Worm (Caenorhabditis elegans) whole organism, L1 larva: ENCODE results near the gene R03A10.5.
A peak's percentile ranks its signal among the peaks of the same experiment; 100 is the strongest.

Experiments
- C04F5.9 ChIP-seq: sonication (generic microtip); optimal IDR thresholded peaks from 2 replicates; lab custom pipeline; 2016; ENCODE audit warnings: missing genetic modification characterization, missing compliant biosample characterization
- C34B4.2 ChIP-seq: sonication (generic microtip); optimal IDR thresholded peaks from 2 replicates; lab custom pipeline; 2017; ENCODE audit warnings: mild to moderate bottlenecking, missing genetic modification characterization, missing compliant biosample characterization
- F16B12.6 ChIP-seq: fragments of 150-350 bp; optimal IDR thresholded peaks from 2 replicates; lab custom pipeline; 2014; ENCODE audit warnings: missing biosample characterization, missing genetic modification characterization
- aly-2 ChIP-seq: fragments of 150-350 bp; optimal IDR thresholded peaks from 2 replicates; lab custom pipeline; 2014; ENCODE audit warnings: missing biosample characterization, missing genetic modification characterization
- blmp-1 ChIP-seq: fragments of 150-350 bp; optimal IDR thresholded peaks from 2 replicates; lab custom pipeline; 2014; ENCODE audit warnings: missing biosample characterization, missing genetic modification characterization
- ceh-8 ChIP-seq: fragments of 200-800 bp; sonication (Bioruptor generic); optimal IDR thresholded peaks from 2 replicates; lab custom pipeline; 2018; ENCODE audit warnings: mild to moderate bottlenecking, missing genetic modification characterization, moderate library complexity, missing compliant biosample characterization
- ceh-88 ChIP-seq: fragments of 200-800 bp; sonication (Bioruptor generic); IDR thresholded peaks from 2 replicates; pipeline ENCODE4 v1.3.6; 2022; ENCODE audit warnings: missing genetic modification characterization, missing compliant biosample characterization
- ceh-90 ChIP-seq: sonication (generic microtip); optimal IDR thresholded peaks from 2 replicates; lab custom pipeline; 2016; ENCODE audit warnings: missing genetic modification characterization, missing compliant biosample characterization
- dpl-1 ChIP-seq, 3 experiments: fragments of 150-350 bp in 2 of 3; sonication (generic microtip) in 1 of 3; optimal IDR thresholded peaks; 2 replicates each; lab custom pipeline; 2014 to 2017; ENCODE audit warnings: missing biosample characterization in 3 of 3, missing genetic modification characterization in 3 of 3, missing genetic modification reagents in 3 of 3
- dsc-1 ChIP-seq: sonication (generic microtip); optimal IDR thresholded peaks from 2 replicates; lab custom pipeline; 2016; ENCODE audit warnings: mild to moderate bottlenecking, missing genetic modification characterization, missing compliant biosample characterization
- efl-1 ChIP-seq, 4 experiments: fragments of 150-350 bp; optimal IDR thresholded peaks in 3 of 4; peaks in 1 of 4; 1 replicate in 1 of 4; 2 replicates in 3 of 4; lab custom pipeline; 2014; ENCODE audit warnings: missing biosample characterization in 2 of 4, missing genetic modification characterization in 2 of 4, missing genetic modification reagents in 2 of 4
- efl-3 ChIP-seq: fragments of 200-800 bp; sonication (Bioruptor generic); optimal IDR thresholded peaks from 2 replicates; lab custom pipeline; 2018; ENCODE audit warnings: mild to moderate bottlenecking, missing genetic modification characterization, missing compliant biosample characterization
- egl-13 ChIP-seq: sonication (generic microtip); optimal IDR thresholded peaks from 2 replicates; lab custom pipeline; 2016; ENCODE audit warnings: missing genotype, missing genetic modification reagents, missing genetic modification characterization, missing compliant biosample characterization
- elt-2 ChIP-seq: sonication (generic microtip); optimal IDR thresholded peaks from 2 replicates; lab custom pipeline; 2016; ENCODE audit warnings: missing genetic modification characterization, mild to moderate bottlenecking, inconsistent platforms, missing compliant biosample characterization, missing genetic modification reagents
- elt-3 ChIP-seq, 6 experiments: fragments of 150-350 bp in 1 of 6; sonication (generic microtip); optimal IDR thresholded peaks; 2 replicates each; lab custom pipeline; 2017 to 2018; ENCODE audit warnings: missing biosample characterization in 6 of 6, missing genetic modification characterization in 6 of 6, inconsistent platforms in 1 of 6
- ets-5 ChIP-seq: fragments of 200-800 bp; sonication (Bioruptor generic); IDR thresholded peaks from 2 replicates; pipeline ENCODE4 v1.3.6; 2022; ENCODE audit warnings: missing genetic modification characterization, missing compliant biosample characterization
- fkh-10 ChIP-seq: sonication (generic microtip); optimal IDR thresholded peaks from 2 replicates; lab custom pipeline; 2017; ENCODE audit warnings: missing biosample characterization, missing genetic modification reagents, missing genetic modification characterization
- fkh-4 ChIP-seq: sonication (generic microtip); optimal IDR thresholded peaks from 2 replicates; lab custom pipeline; 2016; ENCODE audit warnings: missing compliant biosample characterization, missing genetic modification characterization, borderline replicate concordance
- fkh-8 ChIP-seq: sonication (generic microtip); optimal IDR thresholded peaks from 2 replicates; lab custom pipeline; 2016; ENCODE audit warnings: mild to moderate bottlenecking, missing genetic modification characterization, missing compliant biosample characterization
- grh-1 ChIP-seq: fragments of 200-800 bp; sonication (Bioruptor generic); IDR thresholded peaks from 2 replicates; pipeline ENCODE4 v1.3.6; 2022; ENCODE audit warnings: missing genetic modification reagents, missing genetic modification characterization, missing compliant biosample characterization
- hlh-4 ChIP-seq: sonication (generic microtip); optimal IDR thresholded peaks from 2 replicates; lab custom pipeline; 2016; ENCODE audit warnings: mild to moderate bottlenecking, missing genetic modification characterization, missing compliant biosample characterization
- jun-1 ChIP-seq: fragments of 150-350 bp; optimal IDR thresholded peaks from 2 replicates; lab custom pipeline; 2014; ENCODE audit warnings: missing biosample characterization, missing genetic modification reagents, missing genetic modification characterization
- lin-13 ChIP-seq: fragments of 150-350 bp; optimal IDR thresholded peaks from 2 replicates; lab custom pipeline; 2014; ENCODE audit warnings: missing biosample characterization, missing genetic modification reagents, missing genetic modification characterization
- lin-14 ChIP-seq: fragments of 200-800 bp; sonication (Bioruptor generic); optimal IDR thresholded peaks from 2 replicates; lab custom pipeline; 2018; ENCODE audit warnings: mild to moderate bottlenecking, missing genetic modification characterization, moderate library complexity, missing compliant biosample characterization
- lin-15B ChIP-seq: fragments of 150-350 bp; sonication (generic microtip); optimal IDR thresholded peaks from 3 replicates; lab custom pipeline; 2014; ENCODE audit warnings: missing biosample characterization, missing genetic modification characterization
- lin-35 ChIP-seq, 2 experiments: fragments of 150-350 bp; optimal IDR thresholded peaks; 2 replicates each; lab custom pipeline; 2014; ENCODE audit warnings: missing biosample characterization in 2 of 2, missing genetic modification characterization in 2 of 2, missing genetic modification reagents in 2 of 2
- lin-39 ChIP-seq: fragments of 150-350 bp; optimal IDR thresholded peaks from 2 replicates; lab custom pipeline; 2014; ENCODE audit warnings: missing biosample characterization, missing genetic modification reagents, missing genetic modification characterization
- lir-3 ChIP-seq: sonication (generic microtip); optimal IDR thresholded peaks from 2 replicates; lab custom pipeline; 2016; ENCODE audit warnings: mild to moderate bottlenecking, missing genetic modification characterization, moderate library complexity, missing compliant biosample characterization; ENCODE audit not compliant: poor library complexity
- lsy-2 ChIP-seq, 2 experiments: fragments of 150-350 bp; optimal IDR thresholded peaks; 2 replicates each; lab custom pipeline; 2014; ENCODE audit warnings: missing biosample characterization in 2 of 2, missing genetic modification characterization in 2 of 2
- mdl-1 ChIP-seq, 2 experiments: fragments of 150-350 bp; optimal IDR thresholded peaks; 2 replicates each; lab custom pipeline; 2014 to 2017; ENCODE audit warnings: missing biosample characterization in 2 of 2, missing genetic modification characterization in 2 of 2, inconsistent platforms in 1 of 2
- nhr-11 ChIP-seq: fragments of 150-350 bp; optimal IDR thresholded peaks from 2 replicates; lab custom pipeline; 2014; ENCODE audit warnings: missing biosample characterization, missing genetic modification characterization
- nhr-12 ChIP-seq: sonication (generic microtip); optimal IDR thresholded peaks from 2 replicates; lab custom pipeline; 2017; ENCODE audit warnings: missing biosample characterization, missing genetic modification characterization
- nhr-28 ChIP-seq: fragments of 150-350 bp; optimal IDR thresholded peaks from 2 replicates; lab custom pipeline; 2014; ENCODE audit warnings: missing biosample characterization, missing genetic modification characterization
- nhr-47 ChIP-seq: sonication (generic microtip); optimal IDR thresholded peaks from 2 replicates; lab custom pipeline; 2016; ENCODE audit warnings: mild to moderate bottlenecking, missing genetic modification characterization, moderate library complexity, missing compliant biosample characterization
- nhr-71 ChIP-seq: sonication (generic microtip); optimal IDR thresholded peaks from 2 replicates; lab custom pipeline; 2016; ENCODE audit warnings: mild to moderate bottlenecking, missing genetic modification characterization, moderate library complexity, missing compliant biosample characterization
- pag-3 ChIP-seq: sonication (generic microtip); optimal IDR thresholded peaks from 2 replicates; lab custom pipeline; 2017; ENCODE audit warnings: missing genetic modification characterization, mild to moderate bottlenecking, missing compliant biosample characterization, antibody characterized with exemption, borderline replicate concordance; ENCODE audit not compliant: insufficient read depth
- pax-3 ChIP-seq: fragments of 200-800 bp; sonication (Bioruptor generic); optimal IDR thresholded peaks from 2 replicates; lab custom pipeline; 2018; ENCODE audit warnings: mild to moderate bottlenecking, missing genetic modification characterization, moderate library complexity, missing compliant biosample characterization
- rnt-1 ChIP-seq: sonication (generic microtip); optimal IDR thresholded peaks from 2 replicates; lab custom pipeline; 2016; ENCODE audit warnings: mild to moderate bottlenecking, missing genetic modification characterization, moderate library complexity, missing compliant biosample characterization
- skn-1 ChIP-seq: fragments of 150-350 bp; optimal IDR thresholded peaks from 2 replicates; lab custom pipeline; 2014; ENCODE audit warnings: missing biosample characterization, missing genetic modification characterization
- snpc-4 ChIP-seq: fragments of 150-350 bp; optimal IDR thresholded peaks from 2 replicates; lab custom pipeline; 2014; ENCODE audit warnings: missing biosample characterization, missing genetic modification characterization
- sptf-1 ChIP-seq: fragments of 150-350 bp; optimal IDR thresholded peaks from 2 replicates; lab custom pipeline; 2014; ENCODE audit warnings: missing biosample characterization, missing genetic modification characterization
- sup-37 ChIP-seq: fragments of 200-800 bp; sonication (Bioruptor generic); optimal IDR thresholded peaks from 2 replicates; lab custom pipeline; 2018; ENCODE audit warnings: mild to moderate bottlenecking, missing genetic modification characterization, missing compliant biosample characterization
- swsn-7 ChIP-seq: sonication (generic microtip); optimal IDR thresholded peaks from 2 replicates; lab custom pipeline; 2016; ENCODE audit warnings: missing genetic modification characterization, missing compliant biosample characterization
- unc-62 ChIP-seq: fragments of 150-350 bp; optimal IDR thresholded peaks from 2 replicates; lab custom pipeline; 2014; ENCODE audit warnings: missing biosample characterization, missing genetic modification reagents, missing genetic modification characterization
- unc-86 ChIP-seq: sonication (generic microtip); optimal IDR thresholded peaks from 2 replicates; lab custom pipeline; 2016; ENCODE audit warnings: missing genetic modification characterization, missing compliant biosample characterization

Gene R03A10.5

DNA sequence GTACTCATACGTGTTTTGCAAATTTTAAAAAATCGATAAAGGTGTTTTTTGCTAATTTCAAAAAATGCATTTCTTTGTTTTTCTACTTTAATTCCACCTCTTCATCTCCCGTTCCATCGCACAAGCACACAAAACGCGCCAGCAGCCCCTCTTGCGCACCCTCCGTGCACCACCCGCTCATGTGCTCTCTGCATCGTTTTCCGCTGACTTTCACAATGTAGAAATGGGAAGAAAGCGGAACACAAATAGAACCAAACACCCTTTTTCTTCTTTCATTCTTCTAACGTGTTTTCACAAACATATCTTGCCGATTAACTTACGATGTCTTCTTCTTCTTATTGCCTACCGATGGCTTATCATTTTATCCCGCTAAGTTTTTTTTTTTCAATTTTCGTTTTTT lies 46.2 kb downstream of the R03A10.5 start (continued):
- TF ChIP-seq ceh-90 (tag; lab: Kevin White, UChicago) (no peak), nhr-71 (tag; lab: Kevin White, UChicago) (peak; percentile 84), egl-13 (tag; lab: Kevin White, UChicago) (peak; percentile 56), lsy-2 (tag; optimal IDR thresholded peaks at IDR 0.05; lab: Kevin White, UChicago) (peak; percentile 61 to 64), pag-3 (tag; lab: Kevin White, UChicago) (no peak), ceh-8 (GFP tag; lab: Kevin White, UChicago) (no peak), fkh-10 (peak; percentile 7), lin-14 (peak; percentile 92)
- TF ChIP-seq, all 84 proteins: peak for 44

DNA sequence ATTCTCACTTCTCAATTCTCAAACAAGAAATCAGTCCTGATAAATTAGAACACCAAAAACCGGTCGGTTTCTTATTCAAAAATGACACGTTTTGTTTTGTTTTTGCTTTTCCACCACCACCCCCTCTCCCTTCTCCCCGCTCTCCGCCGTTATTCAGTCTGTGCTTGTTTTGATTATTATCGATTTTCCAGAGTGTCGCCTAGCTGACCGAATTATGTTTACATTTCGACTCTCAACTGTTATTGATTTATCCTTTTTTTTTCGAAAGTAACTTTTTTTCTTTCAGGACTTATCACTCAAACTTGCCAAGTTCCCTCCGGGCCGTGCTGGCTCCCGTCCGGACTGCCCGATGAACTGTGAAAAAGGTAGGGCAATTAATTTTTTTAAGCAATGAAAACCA lies 46.8 kb downstream of the R03A10.5 start, which contains the start of gene gob-1:
Gene gob-1 (plus strand): TSS at position 281 of the 400 bp plus-strand sequence.
- no peak for TF ChIP-seq F16B12.6 (tag; lab: Kevin White, UChicago)
- TF ChIP-seq lin-14, result no peak
- TF ChIP-seq swsn-7, result no peak
- TF ChIP-seq nhr-47, result no peak
- no peak for TF ChIP-seq sptf-1
- no peak for TF ChIP-seq nhr-28 (tag; lab: Kevin White, UChicago)
- TF ChIP-seq rnt-1 (tag; lab: Kevin White, UChicago), result no peak

- TF ChIP-seq lin-35 (GFP tag; optimal IDR thresholded peaks at IDR 0.05; lab: Kevin White, UChicago) (peak in 1 of 2 experiments; percentile 29), elt-3 (tag; optimal IDR thresholded peaks at IDR 0.05; lab: Kevin White, UChicago) (no peak), elt-2 (peak; percentile 57), C34B4.2 (no peak), nhr-71 (tag; lab: Kevin White, UChicago) (peak; percentile 8), efl-1 (optimal IDR thresholded peaks at IDR 0.05; lab: Kevin White, UChicago) (no peak), efl-1 (GFP tag; optimal IDR thresholded peaks at IDR 0.05 in 1 of 2; lab: Kevin White, UChicago) (peak in 1 of 2 experiments; percentile 92)
Observed at ce11 chrX:15494154-15494553, 47.6 kb downstream of the R03A10.5 start.

ce11 chrX:15496927-15497605 lies 50.5 kb downstream of the R03A10.5 start, which contains the start of gene suox-1:
Gene suox-1, plus strand, starts transcription at chrX:15497555.
- no peak for TF ChIP-seq efl-3
- TF ChIP-seq lin-15B, result no peak
- TF ChIP-seq skn-1 (tag; lab: Kevin White, UChicago), result no peak
- TF ChIP-seq dpl-1 (GFP tag; optimal IDR thresholded peaks at IDR 0.05; lab: Kevin White, UChicago), result peak in 1 of 3 experiments; percentile 12
- no peak for TF ChIP-seq snpc-4 (tag; lab: Kevin White, UChicago)
- no peak for TF ChIP-seq nhr-11
- TF ChIP-seq lin-13 (GFP tag; lab: Kevin White, UChicago), result no peak
- TF ChIP-seq efl-1 (optimal IDR thresholded peaks at IDR 0.05; lab: Kevin White, UChicago), result no peak
- peak in 1 of 2 experiments; percentile 75 for TF ChIP-seq efl-1 (GFP tag; optimal IDR thresholded peaks at IDR 0.05 in 1 of 2; lab: Kevin White, UChicago)
- TF ChIP-seq lin-39 (tag; lab: Kevin White, UChicago), result no peak
- no peak for TF ChIP-seq sptf-1
- TF ChIP-seq pax-3 (tag; lab: Kevin White, UChicago), result no peak
- no peak for TF ChIP-seq unc-86 (tag; lab: Kevin White, UChicago)
- no peak for TF ChIP-seq unc-62
- TF ChIP-seq grh-1 (GFP tag; lab: Robert Waterston, UW), result peak; percentile 78
- no peak for TF ChIP-seq jun-1 (tag; lab: Kevin White, UChicago)
- peak; percentile 43 for TF ChIP-seq blmp-1
- TF ChIP-seq sup-37 (GFP tag; lab: Kevin White, UChicago), result no peak
- TF ChIP-seq aly-2, result no peak
- no peak for TF ChIP-seq nhr-12 (tag; lab: Kevin White, UChicago)
- TF ChIP-seq ets-5 (GFP tag; lab: Robert Waterston, UW), result no peak
- no peak for TF ChIP-seq hlh-4 (tag; lab: Kevin White, UChicago)
- no peak for TF ChIP-seq C04F5.9 (tag; lab: Kevin White, UChicago)
- TF ChIP-seq nhr-28 (tag; lab: Kevin White, UChicago), result no peak
- no peak for TF ChIP-seq dsc-1 (tag; lab: Kevin White, UChicago)
- no peak for TF ChIP-seq fkh-8
- TF ChIP-seq lin-14, result peak; percentile 68
- no peak for TF ChIP-seq lir-3 (tag; lab: Kevin White, UChicago)
- no peak for TF ChIP-seq ceh-88 (GFP tag; lab: Robert Waterston, UW)
- peak in 1 of 2 experiments; percentile 61 for TF ChIP-seq mdl-1 (tag; optimal IDR thresholded peaks at IDR 0.05; lab: Kevin White, UChicago)
- TF ChIP-seq fkh-4, result no peak
